Worm (Caenorhabditis elegans): ENCODE results near the gene srw-16.
"Not testable (repeated sequence)": the region's sequence is repeated elsewhere in the genome, so short reads cannot be mapped to it uniquely, and the experiment has no call there.

Gene srw-16

DNA sequence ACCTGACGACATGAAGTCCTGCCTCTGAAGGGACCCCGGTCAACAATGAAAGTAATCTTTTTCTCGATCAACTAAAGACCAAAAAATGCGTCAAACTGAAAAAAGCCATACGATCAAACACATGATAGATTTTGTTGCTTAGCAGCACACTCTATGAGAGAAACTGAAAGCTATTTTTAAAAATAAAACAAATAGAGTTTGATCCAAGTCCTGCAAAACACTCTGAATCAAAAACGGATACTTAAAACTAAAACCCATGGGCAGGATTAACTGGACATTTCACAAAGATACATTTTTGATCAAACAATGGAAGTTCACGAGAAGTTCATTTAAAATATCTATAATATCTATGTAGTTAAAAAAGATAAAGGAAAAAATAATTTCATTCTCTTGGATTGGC, 7.3 kb downstream of the srw-16 start, which contains the start of gene T10H4.13:
Gene T10H4.13, minus strand, starts transcription at position 101 of the 400 bp plus-strand sequence.
- TF ChIP-seq sptf-1 (tag; optimal IDR thresholded peaks at IDR 0.05) (no peak), nhr-47 (tag; optimal IDR thresholded peaks at IDR 0.05) (no peak), nhr-77 (tag; optimal IDR thresholded peaks at IDR 0.05) (no peak), ceh-90 (tag; optimal IDR thresholded peaks at IDR 0.05) (no peak), pax-3 (tag; optimal IDR thresholded peaks at IDR 0.05) (no peak), lin-39 (tag; optimal IDR thresholded peaks at IDR 0.05) (no peak), ceh-88 (GFP tag; IDR thresholded peaks at IDR 0.05) (no peak), snu-23 (GFP tag; optimal IDR thresholded peaks at IDR 0.05) (no peak), ceh-82 (tag; optimal IDR thresholded peaks at IDR 0.05) (no peak), F16B12.6 (tag; optimal IDR thresholded peaks at IDR 0.05) (no peak)

DNA sequence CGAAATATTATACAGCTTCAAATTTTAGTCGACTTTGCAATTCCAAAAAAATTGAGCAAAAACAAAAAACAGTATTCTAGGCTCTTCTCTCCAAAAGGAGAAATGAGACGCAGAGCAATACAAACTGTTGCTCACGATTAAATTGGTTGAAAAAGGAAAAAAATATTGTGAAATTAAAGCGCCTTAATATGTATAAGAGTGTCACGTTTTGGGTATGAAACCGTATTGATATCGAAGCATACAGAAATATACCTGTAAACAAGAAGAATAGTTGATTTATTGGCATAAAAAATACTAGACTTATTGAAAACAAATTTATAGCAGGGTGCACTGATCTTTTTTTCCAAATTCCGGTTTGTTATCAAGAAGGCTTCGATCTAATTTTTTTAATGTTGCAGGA, 8.8 kb downstream of the srw-16 start, which contains the start of gene M01B2.13:
Gene M01B2.13, minus strand, starts transcription at position 101 of the 400 bp plus-strand sequence.
- TF ChIP-seq jun-1 (tag; optimal IDR thresholded peaks at IDR 0.05), result no peak
- TF ChIP-seq hlh-17 (GFP tag; optimal IDR thresholded peaks at IDR 0.05; ENCODE audit: borderline replicate concordance), result no peak
- TF ChIP-seq grh-1 (GFP tag; IDR thresholded peaks at IDR 0.05), result no peak
- no peak for TF ChIP-seq pqm-1 (tag; optimal IDR thresholded peaks at IDR 0.05)
- no peak for TF ChIP-seq isw-1 (GFP tag; IDR thresholded peaks at IDR 0.05)
- no peak for TF ChIP-seq ztf-11 (tag; optimal IDR thresholded peaks at IDR 0.05)
- no peak for TF ChIP-seq mep-1 (tag; optimal IDR thresholded peaks at IDR 0.05)
- TF ChIP-seq skn-1 (tag; optimal IDR thresholded peaks at IDR 0.05), result no peak
- TF ChIP-seq nhr-85 (tag), result no peak
- TF ChIP-seq hpl-2 (GFP tag; optimal IDR thresholded peaks at IDR 0.05), result no peak
- TF ChIP-seq fkh-8 (tag; optimal IDR thresholded peaks at IDR 0.05), result no peak
- no peak for TF ChIP-seq snu-23 (GFP tag; optimal IDR thresholded peaks at IDR 0.05)
- TF ChIP-seq sptf-1 (tag; optimal IDR thresholded peaks at IDR 0.05), result no peak

ce11 chrV:15264131-15264530, 10.5 kb downstream of the srw-16 start, which contains the start of gene M01B2.12:
TSS of gene M01B2.12 (minus strand) at chrV:15264231.
- no peak for TF ChIP-seq pag-3 (tag; optimal IDR thresholded peaks at IDR 0.05; ENCODE audit: borderline replicate concordance, insufficient read depth)
- no peak for TF ChIP-seq hpl-2 (GFP tag; optimal IDR thresholded peaks at IDR 0.05)
- no peak for TF ChIP-seq unc-86 (tag; optimal IDR thresholded peaks at IDR 0.05)
- no peak for TF ChIP-seq sptf-1 (tag; optimal IDR thresholded peaks at IDR 0.05)
- TF ChIP-seq snpc-4 (tag; optimal IDR thresholded peaks at IDR 0.05), result no peak
- TF ChIP-seq nhr-77 (tag; optimal IDR thresholded peaks at IDR 0.05), result no peak
- no peak for TF ChIP-seq hlh-4 (tag; optimal IDR thresholded peaks at IDR 0.05)
- no peak for TF ChIP-seq nhr-90 (tag; optimal IDR thresholded peaks at IDR 0.05; ENCODE audit: poor library complexity)
- TF ChIP-seq pax-3 (tag; optimal IDR thresholded peaks at IDR 0.05), result no peak
- TF ChIP-seq nhr-28 (tag; optimal IDR thresholded peaks at IDR 0.05), result no peak
- TF ChIP-seq lin-35 (GFP tag; optimal IDR thresholded peaks at IDR 0.05), result no peak
- TF ChIP-seq rnt-1 (tag; optimal IDR thresholded peaks at IDR 0.05), result no peak
- no peak for TF ChIP-seq nhr-85 (tag)
- TF ChIP-seq aly-2 (tag; optimal IDR thresholded peaks at IDR 0.05), result no peak
- TF ChIP-seq unc-62 (GFP tag; optimal IDR thresholded peaks at IDR 0.05), result no peak
- TF ChIP-seq efl-3 (GFP tag; optimal IDR thresholded peaks at IDR 0.05), result no peak

DNA sequence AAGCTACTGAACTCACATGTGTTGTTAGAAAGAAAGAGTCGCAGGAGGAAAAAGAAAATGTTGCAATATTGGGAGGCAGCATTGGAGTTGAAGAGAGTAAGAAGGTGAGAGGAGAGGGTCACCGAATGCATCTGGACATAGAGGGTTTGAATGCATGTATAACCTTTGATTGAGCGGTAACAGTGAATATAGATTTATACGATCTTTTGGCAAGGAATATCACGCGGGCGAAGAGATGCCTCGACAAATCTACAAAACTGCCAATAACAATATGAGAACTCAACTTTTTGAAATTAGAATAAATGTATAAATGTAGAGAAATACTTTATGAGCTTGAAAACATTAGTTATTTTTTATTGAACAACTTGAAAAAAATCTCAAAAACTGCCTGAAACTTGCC, 12.3 kb downstream of the srw-16 start, which contains the start of gene M01B2.10:
Gene M01B2.10, minus strand, starts transcription at position 101 of the 400 bp plus-strand sequence.
- not testable (repeated sequence) for TF ChIP-seq elt-2, ztf-4, aha-1 (tag; optimal IDR thresholded peaks at IDR 0.05)

DNA sequence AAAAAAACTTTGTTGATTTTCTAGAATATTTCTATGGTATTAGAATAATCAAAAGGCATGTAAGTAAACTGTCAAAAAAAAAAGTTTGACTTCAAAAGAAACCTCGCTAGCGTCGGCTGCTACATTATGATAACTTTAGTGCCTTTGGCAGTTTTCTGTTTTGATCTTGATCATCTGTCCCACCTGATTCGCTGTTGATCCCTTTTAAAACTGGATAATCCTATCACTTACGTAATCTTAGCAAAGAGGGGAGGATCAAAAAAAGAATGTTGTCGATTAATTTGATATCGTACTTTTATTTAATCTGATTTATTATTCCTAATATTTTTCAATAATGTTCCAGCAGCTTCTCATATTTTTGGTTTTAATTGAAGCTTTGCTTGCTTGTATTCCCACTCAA, 14.8 kb downstream of the srw-16 start, which contains the start of gene M01B2.8:
Gene M01B2.8, plus strand, starts transcription at position 301 of the 400 bp plus-strand sequence.
- TF ChIP-seq dsc-1 (tag; optimal IDR thresholded peaks at IDR 0.05) (peak; percentile 0), ztf-11 (tag; optimal IDR thresholded peaks at IDR 0.05) (no peak), ceh-63 (GFP tag; optimal IDR thresholded peaks at IDR 0.05) (no peak), efl-1 (optimal IDR thresholded peaks at IDR 0.05) (no peak), efl-1 (GFP tag; optimal IDR thresholded peaks at IDR 0.05 in 1 of 2) (no peak), fos-1 (tag; optimal IDR thresholded peaks at IDR 0.05) (no peak)
